Fruit fly (Drosophila melanogaster) whole organism, pupa: ENCODE measurements around the gene CG14507.

Source experiments
- CG10348 ChIP-seq: fragments of 200-800 bp; sonication (Bioruptor generic); IDR thresholded peaks from 2 replicates; pipeline ENCODE4 v1.3.6; 2022; ENCODE audit warnings: missing biosample characterization, missing genetic modification characterization
- CG12605 ChIP-seq: fragments of 200-800 bp; sonication (Bioruptor generic); IDR thresholded peaks from 2 replicates; pipeline ENCODE4 v1.3.6; 2022; ENCODE audit warnings: missing biosample characterization, missing genetic modification characterization
- CG13204 ChIP-seq: fragments of 200-800 bp; sonication (Bioruptor generic); optimal IDR thresholded peaks from 2 replicates; lab custom pipeline; 2018; ENCODE audit warnings: missing biosample characterization, mild to moderate bottlenecking, missing genetic modification characterization, moderate library complexity
- CG14655 ChIP-seq: fragments of 200-800 bp; sonication (Bioruptor generic); optimal IDR thresholded peaks from 3 replicates; lab custom pipeline; 2017; ENCODE audit warnings: mild to moderate bottlenecking, missing biosample characterization, missing genetic modification reagents, missing genetic modification characterization
- CG15710 ChIP-seq: fragments of 200-800 bp; sonication (Bioruptor generic); optimal IDR thresholded peaks from 2 replicates; lab custom pipeline; 2018; ENCODE audit warnings: missing biosample characterization, mild to moderate bottlenecking, missing genetic modification characterization, moderate library complexity
- CG17806 ChIP-seq: fragments of 200-800 bp; sonication (Bioruptor generic); optimal IDR thresholded peaks from 2 replicates; lab custom pipeline; 2018; ENCODE audit warnings: missing biosample characterization, mild to moderate bottlenecking, missing genetic modification characterization, moderate library complexity
- CG32121 ChIP-seq: fragments of 200-800 bp; sonication (Bioruptor generic); IDR thresholded peaks from 2 replicates; pipeline ENCODE4 v1.3.6; 2022; ENCODE audit warnings: missing biosample characterization, missing genetic modification characterization
- CG34367 ChIP-seq: fragments of 200-800 bp; sonication (Bioruptor generic); optimal IDR thresholded peaks from 2 replicates; lab custom pipeline; 2018; ENCODE audit warnings: missing biosample characterization, mild to moderate bottlenecking, missing genetic modification characterization
- CG4496 ChIP-seq: fragments of 200-800 bp; sonication (Bioruptor generic); IDR thresholded peaks from 3 replicates; pipeline ENCODE4 v1.3.6; 2022; ENCODE audit warnings: missing biosample characterization, missing genetic modification characterization
- CG8159 ChIP-seq: fragments of 200-800 bp; sonication (Bioruptor generic); optimal IDR thresholded peaks from 3 replicates; lab custom pipeline; 2018; ENCODE audit warnings: missing biosample characterization, mild to moderate bottlenecking, missing genetic modification characterization, moderate library complexity
- CG8301 ChIP-seq: fragments of 200-800 bp; sonication (Bioruptor generic); optimal IDR thresholded peaks from 2 replicates; lab custom pipeline; 2018; ENCODE audit warnings: missing biosample characterization, mild to moderate bottlenecking, missing genetic modification characterization
- CG9948 ChIP-seq: fragments of 200-800 bp; sonication (Bioruptor generic); optimal IDR thresholded peaks from 2 replicates; lab custom pipeline; 2018; ENCODE audit warnings: missing biosample characterization, mild to moderate bottlenecking, missing genetic modification characterization, moderate library complexity
- D1 ChIP-seq: fragments of 200-800 bp; sonication (Bioruptor generic); optimal IDR thresholded peaks from 2 replicates; lab custom pipeline; 2018; ENCODE audit warnings: missing biosample characterization, mild to moderate bottlenecking, missing genetic modification characterization, moderate library complexity
- EcR ChIP-seq: fragments of 200-800 bp; sonication (Bioruptor generic); optimal IDR thresholded peaks from 3 replicates; lab custom pipeline; 2019; ENCODE audit warnings: missing biosample characterization, missing genetic modification characterization, mild to moderate bottlenecking, moderate library complexity, missing genetic modification reagents
- Ets98B ChIP-seq: fragments of 200-800 bp; sonication (Bioruptor generic); IDR thresholded peaks from 2 replicates; pipeline ENCODE4 v1.3.6; 2022; ENCODE audit warnings: missing biosample characterization, missing genetic modification characterization
- Pif1A ChIP-seq: fragments of 200-800 bp; sonication (Bioruptor generic); optimal IDR thresholded peaks from 3 replicates; lab custom pipeline; 2016; ENCODE audit warnings: missing biosample characterization, missing genetic modification characterization
- Pif1B ChIP-seq: fragments of 200-800 bp; sonication (Bioruptor generic); optimal IDR thresholded peaks from 3 replicates; lab custom pipeline; 2016; ENCODE audit warnings: missing biosample characterization, missing genetic modification characterization
- Snoo ChIP-seq: fragments of 200-800 bp; sonication (Bioruptor generic); optimal IDR thresholded peaks from 3 replicates; lab custom pipeline; 2017; ENCODE audit warnings: missing biosample characterization, mild to moderate bottlenecking, missing genetic modification characterization, inconsistent platforms
- fd96Ca ChIP-seq: fragments of 200-800 bp; sonication (Bioruptor generic); IDR thresholded peaks from 3 replicates; pipeline ENCODE4 v1.3.6; 2022; ENCODE audit warnings: missing biosample characterization, missing genetic modification characterization
- gl ChIP-seq: fragments of 200-800 bp; sonication (Bioruptor generic); optimal IDR thresholded peaks from 2 replicates; lab custom pipeline; 2018; ENCODE audit warnings: missing biosample characterization, mild to moderate bottlenecking, missing genetic modification characterization
- rn ChIP-seq: fragments of 200-800 bp; sonication (Bioruptor generic); IDR thresholded peaks from 2 replicates; pipeline ENCODE4 v1.3.6; 2022; ENCODE audit warnings: missing biosample characterization, missing genetic modification characterization

CG14507 gene

dm6 chr3R:29227675-29228211 lies at the start of gene CG14507:
CG14507 (minus strand) TSS chr3R:29227725.
- no peak for TF ChIP-seq CG9948 (tag; lab: Kevin White, UChicago)
- TF ChIP-seq Ets98B (GFP tag; lab: Robert Waterston, UW) = no peak
- no peak for TF ChIP-seq CG34367
- TF ChIP-seq CG4496 (GFP tag; lab: Robert Waterston, UW) = 0 out of 3 replicates have a peak, but pooled peaks have one; percentile 11
- no peak for TF ChIP-seq EcR (GFP tag; lab: Kevin White, UChicago)

- TF ChIP-seq Pif1A (peak; percentile 84), Snoo (tag; lab: Kevin White, UChicago) (peak; percentile 82), Pif1B (GFP tag; lab: Kevin White, UChicago) (peak; percentile 82), fd96Ca (GFP tag; lab: Robert Waterston, UW) (peak; percentile 82; the same call in 2 of the 3 replicates), CG4496 (GFP tag; lab: Robert Waterston, UW) (peak; percentile 75), CG10348 (GFP tag; lab: Robert Waterston, UW) (no peak), CG13204 (GFP tag; lab: Kevin White, UChicago) (peak; percentile 69), rn (GFP tag; lab: Robert Waterston, UW) (0 out of 2 replicates have a peak, but pooled peaks have one; percentile 21), EcR (GFP tag; lab: Kevin White, UChicago) (no peak), CG15710 (peak; percentile 92), CG8159 (tag; lab: Kevin White, UChicago) (peak; percentile 88), CG17806 (tag; lab: Kevin White, UChicago) (peak; percentile 89), gl (tag; lab: Kevin White, UChicago) (peak; percentile 87), CG12605 (GFP tag; lab: Robert Waterston, UW) (peak; percentile 42; the same call in 1 of the 2 replicates), CG9948 (tag; lab: Kevin White, UChicago) (peak; percentile 90), CG14655 (GFP tag; lab: Kevin White, UChicago) (peak; percentile 72), CG34367 (peak; percentile 94), D1 (tag; lab: Kevin White, UChicago) (peak; percentile 10), CG32121 (GFP tag; lab: Robert Waterston, UW) (no peak), CG8301 (peak; percentile 48), Ets98B (GFP tag; lab: Robert Waterston, UW) (peak; percentile 31; the same call in 1 of the 2 replicates)
Measured at dm6 chr3R:29277009-29277408, 49.5 kb upstream of the CG14507 start.

DNA sequence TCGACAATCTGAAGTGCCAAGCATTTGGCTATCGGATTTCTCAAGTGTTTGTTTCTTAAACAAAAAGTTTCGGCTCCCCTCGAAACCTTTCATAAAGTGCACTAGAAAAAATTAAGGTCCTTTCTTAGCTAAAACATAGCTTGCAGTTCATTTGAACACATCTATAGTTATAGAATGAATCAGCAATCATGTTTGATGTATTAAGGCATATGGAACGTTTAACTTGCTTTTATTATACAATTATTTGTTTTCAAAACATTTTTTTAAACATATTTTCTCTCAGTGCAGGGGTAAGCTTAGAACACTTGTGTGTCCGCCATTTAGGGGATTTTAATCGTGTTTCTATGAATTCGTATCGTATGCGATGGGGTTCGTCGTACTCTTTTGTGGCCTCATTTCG lies 47.1 kb upstream of the CG14507 start:
- TF ChIP-seq CG15710 (peak; percentile 17), CG9948 (tag; lab: Kevin White, UChicago) (peak; percentile 21), CG17806 (tag; lab: Kevin White, UChicago) (peak; percentile 42), CG8159 (tag; lab: Kevin White, UChicago) (peak; percentile 33), CG34367 (no peak), CG14655 (GFP tag; lab: Kevin White, UChicago) (peak; percentile 26), CG13204 (GFP tag; lab: Kevin White, UChicago) (no peak), Pif1A (peak; percentile 4), CG4496 (GFP tag; lab: Robert Waterston, UW) (0 out of 3 replicates have a peak, but pooled peaks have one; percentile 7)

dm6 chr3R:29273029-29273428 lies 45.5 kb upstream of the CG14507 start:
- no peak for TF ChIP-seq CG12605 (GFP tag; lab: Robert Waterston, UW)
- TF ChIP-seq CG13204 (GFP tag; lab: Kevin White, UChicago) = no peak
- no peak for TF ChIP-seq CG8301
- no peak for TF ChIP-seq gl (tag; lab: Kevin White, UChicago)
- peak; percentile 48 for TF ChIP-seq CG9948 (tag; lab: Kevin White, UChicago)
- peak; percentile 24 for TF ChIP-seq CG34367
- peak; percentile 38 for TF ChIP-seq CG15710
- peak; percentile 69 for TF ChIP-seq CG8159 (tag; lab: Kevin White, UChicago)
- TF ChIP-seq fd96Ca (GFP tag; lab: Robert Waterston, UW) = no peak
- no peak for TF ChIP-seq Pif1A
- TF ChIP-seq CG4496 (GFP tag; lab: Robert Waterston, UW) = no peak
- peak; percentile 56 for TF ChIP-seq CG17806 (tag; lab: Kevin White, UChicago)
- no peak for TF ChIP-seq rn (GFP tag; lab: Robert Waterston, UW)
- no peak for TF ChIP-seq Pif1B (GFP tag; lab: Kevin White, UChicago)
- TF ChIP-seq Snoo (tag; lab: Kevin White, UChicago) = no peak
- TF ChIP-seq Ets98B (GFP tag; lab: Robert Waterston, UW) = no peak
- no peak for TF ChIP-seq CG10348 (GFP tag; lab: Robert Waterston, UW)
- no peak for TF ChIP-seq EcR (GFP tag; lab: Kevin White, UChicago)
- TF ChIP-seq CG14655 (GFP tag; lab: Kevin White, UChicago) = no peak
- peak; percentile 28 for TF ChIP-seq D1 (tag; lab: Kevin White, UChicago)
- no peak for TF ChIP-seq CG32121 (GFP tag; lab: Robert Waterston, UW)
- TF ChIP-seq, all 21 proteins: peak for 6

DNA sequence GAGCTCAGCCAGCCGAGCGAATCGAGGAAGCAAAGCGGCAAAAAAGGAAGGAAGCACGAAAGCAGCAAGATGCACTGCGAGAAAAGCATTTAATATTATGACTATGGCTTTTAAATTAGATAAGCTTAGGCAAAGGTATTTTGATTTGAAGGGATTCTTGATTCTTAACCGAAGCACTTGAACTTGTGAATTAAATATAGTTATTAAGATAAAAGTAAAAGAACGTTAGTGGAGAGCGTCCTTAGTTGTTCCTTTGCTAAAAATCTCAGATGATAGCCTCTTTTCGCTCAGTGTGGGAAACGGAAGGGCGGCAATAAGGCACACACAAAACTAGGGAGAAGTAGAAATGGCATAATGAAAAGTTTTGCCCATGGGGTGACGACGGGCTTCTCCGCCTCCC lies 41.7 kb upstream of the CG14507 start:
- TF ChIP-seq gl (tag; lab: Kevin White, UChicago) (no peak), rn (GFP tag; lab: Robert Waterston, UW) (no peak), CG17806 (tag; lab: Kevin White, UChicago) (peak; percentile 4), CG8159 (tag; lab: Kevin White, UChicago) (peak; percentile 36)

dm6 chr3R:29268062-29268461 lies 40.5 kb upstream of the CG14507 start:
- TF ChIP-seq rn (GFP tag; lab: Robert Waterston, UW) (no peak), EcR (GFP tag; lab: Kevin White, UChicago) (peak; percentile 17)
